Fruit fly (Drosophila melanogaster): ENCODE measurements around the gene Rhau.
A peak's percentile ranks its signal among the peaks of the same experiment; 100 is the strongest.

The Rhau gene

dm6 chr2L:20796758-20797514 lies 39.2 kb upstream of the Rhau start, which contains the start of gene vari (continued):
- no peak for TF ChIP-seq CG8944 (GFP tag; optimal IDR thresholded peaks at IDR 0.05)
- TF ChIP-seq CG13123 (GFP tag; optimal IDR thresholded peaks at IDR 0.05) = no peak
- no peak for TF ChIP-seq Stat92E (GFP tag; optimal IDR thresholded peaks at IDR 0.05)
- TF ChIP-seq CG4617 (GFP tag; optimal IDR thresholded peaks at IDR 0.05; ENCODE audit: borderline replicate concordance) = no peak
- no peak for TF ChIP-seq CG11247 (GFP tag; IDR thresholded peaks at IDR 0.05)
- TF ChIP-seq CG17186 (GFP tag; optimal IDR thresholded peaks at IDR 0.05) = no peak
- TF ChIP-seq sna (GFP tag; IDR thresholded peaks at IDR 0.05; ENCODE audit: partially characterized antibody) = no peak
- TF ChIP-seq CG2875 (GFP tag; optimal IDR thresholded peaks at IDR 0.05) = no peak
- TF ChIP-seq Ets97D (GFP tag; optimal IDR thresholded peaks at IDR 0.05) = no peak
- TF ChIP-seq CG10654 (GFP tag; optimal IDR thresholded peaks at IDR 0.05) = no peak
- TF ChIP-seq CG1832 (GFP tag; optimal IDR thresholded peaks at IDR 0.05) = no peak
- TF ChIP-seq Dfd (GFP tag; optimal IDR thresholded peaks at IDR 0.05) = no peak
- no peak for TF ChIP-seq Taf1 (GFP tag; IDR thresholded peaks at IDR 0.05)
- TF ChIP-seq nerfin-2 (GFP tag; IDR thresholded peaks at IDR 0.05; ENCODE audit: partially characterized antibody) = 0 out of 2 replicates have a peak, but pooled peaks have one; percentile 26
- TF ChIP-seq CG6683 (GFP tag; optimal IDR thresholded peaks at IDR 0.05) = no peak
- no peak for TF ChIP-seq abd-A (tag; optimal IDR thresholded peaks at IDR 0.05)
- TF ChIP-seq Hmr (GFP tag; optimal IDR thresholded peaks at IDR 0.05) = peak; percentile 6
- TF ChIP-seq Camta (GFP tag; optimal IDR thresholded peaks at IDR 0.05) = no peak
- no peak for TF ChIP-seq dmrt11E (tag; optimal IDR thresholded peaks at IDR 0.05)
- TF ChIP-seq chif (GFP tag; optimal IDR thresholded peaks at IDR 0.05) = no peak
- peak; percentile 55 for TF ChIP-seq B-H2 (GFP tag; optimal IDR thresholded peaks at IDR 0.05)
- TF ChIP-seq CG13287 (GFP tag; IDR thresholded peaks at IDR 0.05; ENCODE audit: partially characterized antibody) = peak; percentile 22; the same call in 1 of the 2 replicates
- TF ChIP-seq Hr3 (GFP tag; optimal IDR thresholded peaks at IDR 0.05) = no peak
- TF ChIP-seq lab (GFP tag; optimal IDR thresholded peaks at IDR 0.05) = peak; percentile 28
- TF ChIP-seq kah (GFP tag; optimal IDR thresholded peaks at IDR 0.05) = no peak
- no peak for TF ChIP-seq fd102C (GFP tag; optimal IDR thresholded peaks at IDR 0.05)
- TF ChIP-seq lola (GFP tag; optimal IDR thresholded peaks at IDR 0.05) = peak in 1 of 3 experiments; percentile 36
- TF ChIP-seq D (optimal IDR thresholded peaks at IDR 0.05) = no peak
- no peak for TF ChIP-seq D (GFP tag; optimal IDR thresholded peaks at IDR 0.05)
- no peak for TF ChIP-seq aop (GFP tag; IDR thresholded peaks at IDR 0.05)
- TF ChIP-seq CG7839 (tag; optimal IDR thresholded peaks at IDR 0.05) = no peak
- no peak for TF ChIP-seq zen2 (GFP tag; IDR thresholded peaks at IDR 0.05; ENCODE audit: partially characterized antibody)
- no peak for TF ChIP-seq Pdp1 (GFP tag; optimal IDR thresholded peaks at IDR 0.05)
- no peak for TF ChIP-seq trh (GFP tag; optimal IDR thresholded peaks at IDR 0.05)
- no peak for TF ChIP-seq CG1529 (GFP tag; optimal IDR thresholded peaks at IDR 0.05)
- TF ChIP-seq CG31441 (GFP tag; IDR thresholded peaks at IDR 0.05) = no peak
- TF ChIP-seq H2.0 (GFP tag; IDR thresholded peaks at IDR 0.05) = no peak
- peak; percentile 80 for TF ChIP-seq Sry-β (GFP tag; optimal IDR thresholded peaks at IDR 0.05)
- TF ChIP-seq stc (GFP tag; IDR thresholded peaks at IDR 0.05) = peak; percentile 13; the same call in 1 of the 2 replicates
- no peak for TF ChIP-seq CG14441 (GFP tag; IDR thresholded peaks at IDR 0.05)
- no peak for TF ChIP-seq CG5953 (GFP tag; IDR thresholded peaks at IDR 0.05)
- TF ChIP-seq zen (tag; optimal IDR thresholded peaks at IDR 0.05) = no peak
- no peak for TF ChIP-seq Chrac-16 (GFP tag; optimal IDR thresholded peaks at IDR 0.05)
- no peak for TF ChIP-seq NC2β (GFP tag; optimal IDR thresholded peaks at IDR 0.05)
- TF ChIP-seq sim (GFP tag; IDR thresholded peaks at IDR 0.05) = no peak
- no peak for TF ChIP-seq CG9797 (GFP tag; optimal IDR thresholded peaks at IDR 0.05)
- no peak for TF ChIP-seq CG12744 (GFP tag; optimal IDR thresholded peaks at IDR 0.05)
- no peak for TF ChIP-seq CG9876 (GFP tag; optimal IDR thresholded peaks at IDR 0.05)
- TF ChIP-seq GATAe (GFP tag; conservative IDR thresholded peaks at IDR 0.05) = no peak

Measured in whole organism, embryonic.